Worm (Caenorhabditis elegans): Measurements from ENCODE around the gene Y37D8A.19.
A peak's percentile ranks its signal among the peaks of the same experiment; 100 is the strongest.

The Y37D8A.19 gene

DNA sequence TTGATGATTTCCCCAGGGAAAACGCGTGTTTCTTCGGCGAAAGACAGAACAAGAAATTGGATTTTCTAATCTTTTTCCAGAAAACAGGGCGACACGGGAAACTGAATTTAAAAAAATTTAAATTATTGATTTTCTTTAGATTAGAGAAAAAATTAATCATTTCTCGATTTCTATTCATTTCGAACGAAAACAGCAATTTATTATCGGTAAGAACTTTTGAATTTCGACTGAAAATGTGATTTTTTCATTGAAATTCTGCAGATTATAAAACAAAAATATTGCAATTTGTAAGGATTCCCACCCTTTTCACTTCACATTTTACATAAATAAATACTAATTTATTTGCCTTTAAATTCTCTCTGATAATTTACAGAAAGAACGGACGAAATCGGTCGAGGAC is 42.7 kb downstream of the Y37D8A.19 start, which contains the start of gene bckd-1A:
Gene bckd-1A, minus strand, starts transcription at position 101 of the 400 bp plus-strand sequence.
- TF ChIP-seq ztf-6 (GFP tag; IDR thresholded peaks at IDR 0.05) (no peak), F33H1.4 (GFP tag; IDR thresholded peaks at IDR 0.05) (no peak), Y79H2A.3 (GFP tag; conservative IDR thresholded peaks at IDR 0.05) (no peak), egl-18 (GFP tag; IDR thresholded peaks at IDR 0.05) (no peak), ztf-25 (GFP tag; IDR thresholded peaks at IDR 0.05) (no peak), ceh-79 (tag; optimal IDR thresholded peaks at IDR 0.05) (no peak), repo-1 (tag; optimal IDR thresholded peaks at IDR 0.05) (no peak)

DNA sequence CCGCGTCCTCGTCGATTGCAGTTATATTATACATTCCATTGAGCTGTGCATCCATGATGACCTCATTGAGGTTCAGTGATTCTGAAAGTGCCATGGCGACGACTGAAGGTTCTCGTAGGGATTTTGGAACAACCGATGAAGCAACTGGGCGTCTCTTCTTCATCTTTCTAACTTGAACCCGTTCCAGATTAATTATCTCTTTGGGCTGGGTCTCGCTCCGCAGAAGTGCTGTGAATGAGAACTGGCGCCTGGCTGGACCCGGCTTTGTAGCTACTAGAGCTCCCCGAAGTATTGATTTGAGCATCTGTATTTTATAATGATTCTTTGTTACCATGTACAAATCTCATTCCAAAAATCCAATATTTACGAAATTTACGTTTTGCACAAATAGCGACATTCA is 47.9 kb downstream of the Y37D8A.19 start, which contains the start of gene ZK1010.2:
Gene ZK1010.2, minus strand, starts transcription at position 304 of the 400 bp plus-strand sequence.
- TF ChIP-seq rcor-1 (GFP tag; IDR thresholded peaks at IDR 0.05) (no peak; the same call in 1 of the 2 replicates), lin-26 (GFP tag; IDR thresholded peaks at IDR 0.05) (no peak), T26A5.8 (tag; optimal IDR thresholded peaks at IDR 0.05) (no peak), die-1 (tag; optimal IDR thresholded peaks at IDR 0.05) (no peak), B0261.1 (tag; optimal IDR thresholded peaks at IDR 0.05) (no peak), repo-1 (tag; optimal IDR thresholded peaks at IDR 0.05) (no peak), hrde-1 (tag; optimal IDR thresholded peaks at IDR 0.05; ENCODE audit: borderline replicate concordance) (peak; percentile 40), let-607 (tag; optimal IDR thresholded peaks at IDR 0.05) (no peak), K12H6.12 (tag; optimal IDR thresholded peaks at IDR 0.05) (no peak), xnd-1 (tag; optimal IDR thresholded peaks at IDR 0.05) (peak; percentile 40), F37B4.10 (GFP tag; IDR thresholded peaks at IDR 0.05) (no peak), F57C9.4 (tag; optimal IDR thresholded peaks at IDR 0.05) (no peak), fkh-3 (tag; optimal IDR thresholded peaks at IDR 0.05) (no peak), snpc-3.4 (tag; optimal IDR thresholded peaks at IDR 0.05) (no peak), mxl-1 (tag; optimal IDR thresholded peaks at IDR 0.05) (no peak), madf-10 (tag; optimal IDR thresholded peaks at IDR 0.05) (no peak), lin-54 (GFP tag; optimal IDR thresholded peaks at IDR 0.05) (peak; percentile 78), nfya-2 (GFP tag; IDR thresholded peaks at IDR 0.05) (no peak), zim-3 (tag; optimal IDR thresholded peaks at IDR 0.05) (no peak), F23B12.7 (tag; optimal IDR thresholded peaks at IDR 0.05; ENCODE audit: insufficient read depth) (no peak), B0336.3 (GFP tag; IDR thresholded peaks at IDR 0.05) (peak; percentile 92), B0035.1 (tag; optimal IDR thresholded peaks at IDR 0.05) (no peak), Y79H2A.3 (GFP tag; conservative IDR thresholded peaks at IDR 0.05) (no peak), aptf-2 (GFP tag; conservative IDR thresholded peaks at IDR 0.05) (no peak), C17E4.6 (GFP tag; IDR thresholded peaks at IDR 0.05) (peak; percentile 6; the same call in 1 of the 2 replicates), T07F8.4 (tag; optimal IDR thresholded peaks at IDR 0.05) (no peak), snpc-1.3 (tag; optimal IDR thresholded peaks at IDR 0.05; ENCODE audit: insufficient read depth) (no peak), pha-4 (tag; optimal IDR thresholded peaks at IDR 0.05) (no peak), F39B2.1 (GFP tag; IDR thresholded peaks at IDR 0.05) (no peak), ceh-40 (GFP tag; IDR thresholded peaks at IDR 0.05) (0 out of 2 replicates have a peak, but pooled peaks have one; percentile 25), F55B11.4 (tag; optimal IDR thresholded peaks at IDR 0.05; ENCODE audit: borderline replicate concordance, insufficient read depth) (no peak), ceh-100 (GFP tag; IDR thresholded peaks at IDR 0.05) (peak; percentile 63; the same call in 1 of the 2 replicates), attf-6 (GFP tag; IDR thresholded peaks at IDR 0.05) (0 out of 2 replicates have a peak, but pooled peaks have one; percentile 54), hmg-1.2 (GFP tag; IDR thresholded peaks at IDR 0.05) (peak; percentile 29; the same call in 1 of the 2 replicates), madf-6 (GFP tag; IDR thresholded peaks at IDR 0.05) (peak; percentile 70), Y53G8AR.9 (GFP tag; conservative IDR thresholded peaks at IDR 0.05) (peak; percentile 80; the same call in 1 of the 2 replicates), ceh-27 (GFP tag; optimal IDR thresholded peaks at IDR 0.05) (no peak), ceh-79 (tag; optimal IDR thresholded peaks at IDR 0.05) (peak; percentile 26), ets-4 (GFP tag; optimal IDR thresholded peaks at IDR 0.05) (no peak), cebp-1 (GFP tag; IDR thresholded peaks at IDR 0.05) (no peak), cebp-1 (tag; optimal IDR thresholded peaks at IDR 0.05) (peak; percentile 5), ccch-3 (GFP tag; optimal IDR thresholded peaks at IDR 0.05) (no peak)

Data from whole organism, young adult.